Fruit fly (Drosophila melanogaster): ENCODE data around the gene CG15385.
A peak's percentile ranks its signal among the peaks of the same experiment; 100 is the strongest.

CG15385 gene

DNA sequence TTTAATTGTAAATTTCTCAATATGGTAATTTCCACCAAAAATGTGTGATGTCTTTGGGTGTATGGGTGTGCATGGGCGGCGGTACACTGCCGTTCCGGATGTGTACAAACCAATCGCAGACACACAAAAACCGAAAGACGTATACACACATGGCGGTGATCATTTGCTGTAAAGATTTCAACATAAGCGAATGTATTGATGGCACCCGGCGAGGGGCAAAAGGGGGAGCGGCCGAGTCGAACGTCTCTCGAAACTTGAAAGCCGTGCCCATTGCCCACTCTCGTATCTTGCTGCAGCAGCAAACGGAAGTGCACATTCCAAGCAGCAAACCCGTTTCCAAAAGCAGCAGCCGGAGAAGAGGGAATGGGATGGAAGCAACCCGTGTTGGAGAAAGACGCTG, 50.1 kb downstream of the CG15385 start (continued):
- TF ChIP-seq zen2 (GFP tag; IDR thresholded peaks at IDR 0.05; ENCODE audit: partially characterized antibody) (0 out of 3 replicates have a peak, but pooled peaks have one; percentile 26), Scr (GFP tag; IDR thresholded peaks at IDR 0.05; ENCODE audit: partially characterized antibody) (peak; percentile 13; the same call in 1 of the 2 replicates)

DNA sequence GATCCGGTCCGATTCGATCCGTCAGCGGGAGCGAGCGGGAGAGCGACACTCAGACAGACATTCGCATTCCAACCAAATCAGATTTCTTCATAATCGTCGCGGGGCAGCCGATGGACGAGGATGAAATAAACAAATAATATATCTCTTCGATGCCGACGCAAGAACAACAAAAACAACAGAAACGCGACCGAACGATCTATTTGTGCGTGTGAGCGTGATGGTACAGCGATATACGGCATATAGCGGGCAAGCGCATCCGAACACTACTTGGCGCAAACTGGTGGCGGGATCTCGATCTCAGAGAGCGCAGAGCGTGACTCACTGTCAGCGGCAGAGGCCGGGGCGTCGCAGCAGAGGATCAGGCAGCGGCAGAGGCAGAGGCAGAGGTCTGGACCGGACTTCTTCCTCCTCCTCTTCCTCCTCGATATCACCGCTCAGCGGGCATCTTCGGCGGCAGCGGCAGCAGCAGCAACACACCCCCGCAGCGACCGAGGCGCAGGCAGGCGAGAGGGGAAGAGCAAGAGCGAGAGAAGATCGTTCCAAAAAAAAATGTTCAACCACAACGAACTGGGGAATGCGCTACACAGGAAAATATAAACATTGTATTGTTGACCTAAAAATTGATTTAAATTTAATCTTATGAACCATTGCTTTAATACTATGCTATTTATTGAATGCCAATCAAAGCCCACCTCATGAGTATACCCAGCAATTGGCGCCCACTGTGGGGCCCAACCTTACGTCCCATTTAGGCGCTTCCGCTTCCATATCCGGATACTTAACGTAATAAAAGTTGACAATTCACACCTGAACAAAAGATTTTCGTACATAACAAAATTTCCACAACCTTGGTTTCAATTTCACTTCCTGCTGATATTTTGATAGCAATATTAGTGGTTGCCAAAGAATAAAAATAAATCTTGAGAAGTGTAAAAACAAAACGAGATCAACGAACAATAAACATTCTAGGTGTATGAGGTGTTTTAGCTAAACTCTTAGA, 50.8 kb downstream of the CG15385 start:
- TF ChIP-seq Ada2b (GFP tag; IDR thresholded peaks at IDR 0.05) (peak; percentile 32), CG10366 (GFP tag; IDR thresholded peaks at IDR 0.05) (peak; percentile 36; the same call in 1 of the 2 replicates), ftz-f1 (GFP tag; optimal IDR thresholded peaks at IDR 0.05) (peak; percentile 52), fd96Cb (tag; optimal IDR thresholded peaks at IDR 0.05) (peak; percentile 49), Ets65A (GFP tag) (peak; percentile 93), NfI (GFP tag; optimal IDR thresholded peaks at IDR 0.05) (peak; percentile 27), ab (GFP tag; optimal IDR thresholded peaks at IDR 0.05) (peak; percentile 47), CG10267 (tag; optimal IDR thresholded peaks at IDR 0.05) (peak; percentile 44), CG18262 (tag; optimal IDR thresholded peaks at IDR 0.05) (peak; percentile 74), CG14710 (tag; optimal IDR thresholded peaks at IDR 0.05) (peak; percentile 34), sisA (GFP tag; IDR thresholded peaks at IDR 0.05) (peak; percentile 53; the same call in 1 of the 2 replicates), CG10959 (GFP tag; IDR thresholded peaks at IDR 0.05) (no peak; the same call in 1 of the 2 replicates), HLH3B (GFP tag; IDR thresholded peaks at IDR 0.05) (peak; percentile 39; the same call in 1 of the 2 replicates), ase (GFP tag; IDR thresholded peaks at IDR 0.05) (no peak), tup (GFP tag; optimal IDR thresholded peaks at IDR 0.05) (no peak), chm (GFP tag; IDR thresholded peaks at IDR 0.05) (peak; percentile 34; the same call in 1 of the 2 replicates), sim (GFP tag; IDR thresholded peaks at IDR 0.05) (no peak), lilli (GFP tag; optimal IDR thresholded peaks at IDR 0.05) (peak; percentile 48), CG9437 (GFP tag; optimal IDR thresholded peaks at IDR 0.05) (peak; percentile 80), ATbp (GFP tag; optimal IDR thresholded peaks at IDR 0.05) (peak; percentile 40), CG1602 (GFP tag; optimal IDR thresholded peaks at IDR 0.05) (peak; percentile 20), sr (GFP tag; IDR thresholded peaks at IDR 0.05) (peak; percentile 99), unc-4 (GFP tag; IDR thresholded peaks at IDR 0.05; ENCODE audit: partially characterized antibody) (no peak), NC2β (GFP tag; optimal IDR thresholded peaks at IDR 0.05) (no peak), Camta (GFP tag; optimal IDR thresholded peaks at IDR 0.05) (peak; percentile 7), gcm2 (GFP tag; optimal IDR thresholded peaks at IDR 0.05) (peak; percentile 30), abd-A (tag; optimal IDR thresholded peaks at IDR 0.05) (peak; percentile 58), Ssrp (tag; optimal IDR thresholded peaks at IDR 0.05) (peak; percentile 63), CG12659 (GFP tag; optimal IDR thresholded peaks at IDR 0.05) (peak; percentile 66), CG8924 (tag; optimal IDR thresholded peaks at IDR 0.05) (peak; percentile 30), dysf (GFP tag; IDR thresholded peaks at IDR 0.05) (peak; percentile 51; the same call in 2 of the 3 replicates), Adf1 (GFP tag; IDR thresholded peaks at IDR 0.05) (peak; percentile 99), CG10979 (tag; optimal IDR thresholded peaks at IDR 0.05) (peak; percentile 58), CG9215 (GFP tag; IDR thresholded peaks at IDR 0.05) (0 out of 2 replicates have a peak, but pooled peaks have one; percentile 9), CG3407 (GFP tag; optimal IDR thresholded peaks at IDR 0.05) (peak; percentile 13), slou (GFP tag; optimal IDR thresholded peaks at IDR 0.05) (no peak), B-H1 (GFP tag; IDR thresholded peaks at IDR 0.05) (no peak; the same call in 2 of the 3 replicates), ac (GFP tag; optimal IDR thresholded peaks at IDR 0.05) (no peak), jing (GFP tag; optimal IDR thresholded peaks at IDR 0.05) (no peak), CG2202 (tag; optimal IDR thresholded peaks at IDR 0.05) (peak; percentile 8), prd (optimal IDR thresholded peaks at IDR 0.05) (no peak), prd (GFP tag; IDR thresholded peaks at IDR 0.05) (peak; percentile 60), nom (GFP tag; optimal IDR thresholded peaks at IDR 0.05) (peak; percentile 62), az2 (GFP tag; optimal IDR thresholded peaks at IDR 0.05) (peak; percentile 54)
